Worm (Caenorhabditis elegans) whole organism, young adult: ENCODE measurements around the gene Y48A6B.3.

Experiments used
- B0035.1 ChIP-seq: sonication (generic microtip); optimal IDR thresholded peaks from 2 replicates; lab custom pipeline; 2016; ENCODE audit warnings: missing genetic modification characterization, mild to moderate bottlenecking, missing compliant biosample characterization, missing genotype, missing genetic modification reagents
- C06A6.2 ChIP-seq: fragments of 200-800 bp; sonication (Bioruptor generic); conservative IDR thresholded peaks from 2 replicates; pipeline ENCODE4 v1.3.6; 2022; ENCODE audit warnings: missing genetic modification characterization, missing compliant biosample characterization
- D2030.7 ChIP-seq: fragments of 200-800 bp; sonication (Bioruptor generic); IDR thresholded peaks from 2 replicates; pipeline ENCODE4 v1.3.6; 2022; ENCODE audit warnings: missing genetic modification reagents, missing genetic modification characterization, missing compliant biosample characterization
- F33H1.4 ChIP-seq: fragments of 200-800 bp; sonication (Bioruptor generic); IDR thresholded peaks from 2 replicates; pipeline ENCODE4 v1.3.6; 2022; ENCODE audit warnings: missing genetic modification reagents, missing genetic modification characterization, missing compliant biosample characterization
- F37B4.10 ChIP-seq: fragments of 200-800 bp; sonication (Bioruptor generic); IDR thresholded peaks from 2 replicates; pipeline ENCODE4 v1.3.6; 2022; ENCODE audit warnings: missing genetic modification characterization, missing compliant biosample characterization
- F49E8.2 ChIP-seq: sonication (generic microtip); optimal IDR thresholded peaks from 3 replicates; lab custom pipeline; 2017; ENCODE audit warnings: missing genetic modification characterization, mild to moderate bottlenecking, missing compliant biosample characterization, antibody characterized with exemption, moderate library complexity; ENCODE audit not compliant: insufficient read depth
- F57C9.4 ChIP-seq: sonication (generic microtip); optimal IDR thresholded peaks from 2 replicates; lab custom pipeline; 2017; ENCODE audit warnings: mild to moderate bottlenecking, missing genetic modification characterization, missing compliant biosample characterization
- T07F8.4 ChIP-seq: sonication (generic microtip); optimal IDR thresholded peaks from 2 replicates; lab custom pipeline; 2016; ENCODE audit warnings: mild to moderate bottlenecking, missing genetic modification characterization, moderate library complexity, missing compliant biosample characterization
- Y53F4B.3 ChIP-seq: fragments of 200-800 bp; sonication (Bioruptor generic); IDR thresholded peaks from 2 replicates; pipeline ENCODE4 v1.3.6; 2022; ENCODE audit warnings: missing genetic modification reagents, missing genetic modification characterization, missing compliant biosample characterization
- Y67H2A.10 ChIP-seq: fragments of 200-800 bp; sonication (Bioruptor generic); conservative IDR thresholded peaks from 2 replicates; pipeline ENCODE4 v1.3.6; 2022; ENCODE audit warnings: missing genetic modification reagents, missing genetic modification characterization, missing compliant biosample characterization
- ZK185.1 ChIP-seq: sonication (generic microtip); optimal IDR thresholded peaks from 2 replicates; lab custom pipeline; 2016; ENCODE audit warnings: mild to moderate bottlenecking, missing genetic modification characterization, missing compliant biosample characterization; ENCODE audit not compliant: poor library complexity, severe bottlenecking
- akir-1 ChIP-seq: fragments of 200-800 bp; sonication (Bioruptor generic); optimal IDR thresholded peaks from 2 replicates; lab custom pipeline; 2018; ENCODE audit warnings: mild to moderate bottlenecking, missing genetic modification characterization, moderate library complexity, missing compliant biosample characterization
- ama-1 ChIP-seq, 3 experiments: fragments of 150-350 bp in 1 of 3; sonication (generic microtip) in 2 of 3; optimal IDR thresholded peaks; 2 replicates each; lab custom pipeline; 2014 to 2018; ENCODE audit warnings: missing biosample characterization in 2 of 3, missing genetic modification characterization in 2 of 3, missing genetic modification reagents in 2 of 3
- athp-1 ChIP-seq: sonication (generic microtip); optimal IDR thresholded peaks from 2 replicates; lab custom pipeline; 2017; ENCODE audit warnings: mild to moderate bottlenecking, missing genetic modification characterization, missing compliant biosample characterization
- attf-3 ChIP-seq: fragments of 200-800 bp; sonication (Bioruptor generic); conservative IDR thresholded peaks from 2 replicates; pipeline ENCODE4 v1.3.6; 2022; ENCODE audit warnings: missing genetic modification reagents, missing genetic modification characterization, missing compliant biosample characterization
- ccch-3 ChIP-seq: fragments of 200-800 bp; sonication (Bioruptor generic); optimal IDR thresholded peaks from 2 replicates; lab custom pipeline; 2018; ENCODE audit warnings: mild to moderate bottlenecking, missing genetic modification characterization, missing compliant biosample characterization
- ceh-40 ChIP-seq: fragments of 200-800 bp; sonication (Bioruptor generic); IDR thresholded peaks from 2 replicates; pipeline ENCODE4 v1.3.6; 2022; ENCODE audit warnings: missing genetic modification characterization, missing compliant biosample characterization
- ceh-79 ChIP-seq: sonication (generic microtip); optimal IDR thresholded peaks from 2 replicates; lab custom pipeline; 2017; ENCODE audit warnings: mild to moderate bottlenecking, missing genetic modification characterization, missing compliant biosample characterization
- dox-1 ChIP-seq: fragments of 200-800 bp; sonication (Bioruptor generic); IDR thresholded peaks from 2 replicates; pipeline ENCODE4 v1.3.6; 2022; ENCODE audit warnings: missing genetic modification reagents, missing genetic modification characterization, missing compliant biosample characterization
- ets-4 ChIP-seq: fragments of 200-800 bp; sonication (Bioruptor generic); optimal IDR thresholded peaks from 2 replicates; lab custom pipeline; 2018; ENCODE audit warnings: mild to moderate bottlenecking, missing genetic modification characterization, missing compliant biosample characterization
- fkh-3 ChIP-seq: sonication (generic microtip); optimal IDR thresholded peaks from 2 replicates; lab custom pipeline; 2016; ENCODE audit warnings: mild to moderate bottlenecking, missing genetic modification characterization, missing compliant biosample characterization
- gei-17 ChIP-seq: fragments of 200-800 bp; sonication (Bioruptor generic); optimal IDR thresholded peaks from 2 replicates; lab custom pipeline; 2018; ENCODE audit warnings: mild to moderate bottlenecking, missing genetic modification characterization, missing compliant biosample characterization
- hlh-12 ChIP-seq: sonication (generic microtip); optimal IDR thresholded peaks from 2 replicates; lab custom pipeline; 2016; ENCODE audit warnings: missing genetic modification characterization, missing compliant biosample characterization
- lin-35 ChIP-seq, 3 experiments: fragments of 150-350 bp in 2 of 3; sonication (generic microtip) in 1 of 3; optimal IDR thresholded peaks; 2 replicates each; lab custom pipeline; 2014 to 2018; ENCODE audit warnings: missing biosample characterization in 3 of 3, missing genetic modification characterization in 3 of 3, missing genetic modification reagents in 3 of 3
- lir-1 ChIP-seq: fragments of 200-800 bp; sonication (Bioruptor generic); conservative IDR thresholded peaks from 2 replicates; pipeline ENCODE4 v1.3.6; 2022; ENCODE audit warnings: missing genetic modification reagents, missing genetic modification characterization, missing compliant biosample characterization
- madf-6 ChIP-seq: fragments of 200-800 bp; sonication (Bioruptor generic); IDR thresholded peaks from 2 replicates; pipeline ENCODE4 v1.3.6; 2022; ENCODE audit warnings: missing genetic modification reagents, missing genetic modification characterization, missing compliant biosample characterization
- mel-28 ChIP-seq: sonication (generic microtip); optimal IDR thresholded peaks from 2 replicates; lab custom pipeline; 2016; ENCODE audit warnings: borderline replicate concordance, mild to moderate bottlenecking, missing genetic modification characterization, missing compliant biosample characterization
- mes-4 ChIP-seq: sonication (generic microtip); optimal IDR thresholded peaks from 2 replicates; lab custom pipeline; 2016; ENCODE audit warnings: missing genotype, missing genetic modification characterization, missing compliant biosample characterization
- nfya-2 ChIP-seq: fragments of 200-800 bp; sonication (Bioruptor generic); IDR thresholded peaks from 2 replicates; pipeline ENCODE4 v1.3.6; 2022; ENCODE audit warnings: missing genetic modification reagents, missing genetic modification characterization, missing compliant biosample characterization
- nfyb-1 ChIP-seq: fragments of 200-800 bp; sonication (Bioruptor generic); IDR thresholded peaks from 2 replicates; pipeline ENCODE4 v1.3.6; 2022; ENCODE audit warnings: missing genetic modification reagents, missing genetic modification characterization, missing compliant biosample characterization
- nhr-179 ChIP-seq: sonication (generic microtip); optimal IDR thresholded peaks from 2 replicates; lab custom pipeline; 2016; ENCODE audit warnings: mild to moderate bottlenecking, missing genetic modification characterization, missing compliant biosample characterization
- pbrm-1 ChIP-seq: fragments of 200-800 bp; sonication (Bioruptor generic); IDR thresholded peaks from 2 replicates; pipeline ENCODE4 v1.3.6; 2022; ENCODE audit warnings: missing genetic modification reagents, missing genetic modification characterization, missing compliant biosample characterization
- rpc-1 ChIP-seq, 2 experiments: fragments of 150-350 bp in 1 of 2; sonication (generic microtip) in 1 of 2; optimal IDR thresholded peaks; 2 replicates each; lab custom pipeline; 2014 to 2018; ENCODE audit warnings: missing biosample characterization in 1 of 2, missing genetic modification characterization in 1 of 2, missing genetic modification reagents in 1 of 2, missing genotype in 1 of 2
- sea-2 ChIP-seq: fragments of 200-800 bp; sonication (Bioruptor generic); IDR thresholded peaks from 2 replicates; pipeline ENCODE4 v1.3.6; 2022; ENCODE audit warnings: missing genetic modification characterization, missing compliant biosample characterization
- snpc-1.3 ChIP-seq: sonication (generic microtip); optimal IDR thresholded peaks from 2 replicates; lab custom pipeline; 2017; ENCODE audit warnings: missing genetic modification characterization, mild to moderate bottlenecking, missing compliant biosample characterization, antibody characterized with exemption, moderate library complexity, missing genotype, missing genetic modification reagents; ENCODE audit not compliant: insufficient read depth
- snpc-3.4 ChIP-seq: sonication (generic microtip); optimal IDR thresholded peaks from 2 replicates; lab custom pipeline; 2017; ENCODE audit warnings: missing genetic modification characterization, mild to moderate bottlenecking, missing compliant biosample characterization, antibody characterized with exemption, moderate library complexity, missing genotype, missing genetic modification reagents
- somi-1 ChIP-seq: fragments of 200-800 bp; sonication (Bioruptor generic); optimal IDR thresholded peaks from 2 replicates; lab custom pipeline; 2018; ENCODE audit warnings: mild to moderate bottlenecking, missing genetic modification characterization, missing compliant biosample characterization
- tbp1 ChIP-seq: fragments of 200-800 bp; sonication (Bioruptor generic); optimal IDR thresholded peaks from 2 replicates; lab custom pipeline; 2018; ENCODE audit warnings: mild to moderate bottlenecking, missing genetic modification characterization, missing compliant biosample characterization
- xnd-1 ChIP-seq: sonication (generic microtip); optimal IDR thresholded peaks from 2 replicates; lab custom pipeline; 2016; ENCODE audit warnings: missing genotype, missing genetic modification reagents, missing genetic modification characterization, missing compliant biosample characterization
- zfh-2 ChIP-seq: fragments of 200-800 bp; sonication (Bioruptor generic); conservative IDR thresholded peaks from 2 replicates; pipeline ENCODE4 v1.3.6; 2022; ENCODE audit warnings: missing genetic modification reagents, missing genetic modification characterization, missing compliant biosample characterization

Y48A6B.3 gene

DNA sequence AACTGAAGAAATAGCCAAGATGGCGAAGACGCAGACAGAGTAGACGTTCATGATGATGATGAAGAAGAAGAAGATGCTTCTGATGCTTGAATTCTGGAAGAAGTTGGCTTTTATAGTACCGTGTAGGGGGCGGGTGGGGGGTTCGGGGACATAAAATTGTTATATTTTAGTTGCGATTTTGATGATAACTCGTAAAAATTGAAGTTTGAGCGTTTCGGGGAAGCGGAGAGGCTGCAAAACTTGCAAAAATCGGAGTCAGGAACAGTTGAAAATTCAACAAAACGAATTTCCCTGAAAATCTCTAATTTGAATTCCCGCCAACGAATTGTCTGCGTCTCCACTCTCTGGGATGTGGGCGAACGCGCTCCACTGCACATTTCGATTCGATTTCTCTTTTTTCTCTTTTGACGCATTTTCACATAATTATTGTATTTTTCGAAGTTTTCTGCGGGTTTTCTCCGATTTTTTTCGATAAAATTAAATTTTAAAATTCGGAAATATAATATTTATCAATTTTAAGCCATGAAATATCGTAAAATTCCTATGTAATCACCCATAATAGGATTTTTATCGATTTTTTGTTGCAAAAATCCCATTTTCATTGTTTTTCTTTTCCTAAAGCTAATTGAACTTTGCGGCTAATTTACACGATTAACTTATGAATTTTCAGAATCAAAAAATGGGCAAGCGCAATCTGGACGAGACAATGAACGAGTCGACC lies at the start of gene Y48A6B.3, which contains the start of gene fipr-17 (continued):
- TF ChIP-seq D2030.7 (GFP tag; lab: Robert Waterston, UW), result peak; percentile 87
- TF ChIP-seq tbp1 (GFP tag; lab: Kevin White, UChicago), result peak; percentile 65
- no peak for TF ChIP-seq ceh-79
- TF ChIP-seq F37B4.10 (GFP tag; lab: Robert Waterston, UW), result no peak
- TF ChIP-seq attf-3 (GFP tag; lab: Robert Waterston, UW), result 0 out of 2 replicates have a peak, but pooled peaks have one; percentile 14
- TF ChIP-seq F57C9.4, result no peak
- no peak for TF ChIP-seq ama-1 (optimal IDR thresholded peaks at IDR 0.05; lab: Kevin White, UChicago)
- TF ChIP-seq ama-1 (GFP tag; optimal IDR thresholded peaks at IDR 0.05; lab: Kevin White, UChicago), result no peak
- no peak for TF ChIP-seq nfya-2 (GFP tag; lab: Robert Waterston, UW)
- TF ChIP-seq mes-4 (tag; lab: Kevin White, UChicago), result no peak
- peak; percentile 69 for TF ChIP-seq snpc-3.4
- no peak for TF ChIP-seq Y53F4B.3 (GFP tag; lab: Robert Waterston, UW)
- peak; percentile 35 for TF ChIP-seq xnd-1 (tag; lab: Kevin White, UChicago)
- peak; percentile 37 to 96 (median 70) for TF ChIP-seq lin-35 (GFP tag; optimal IDR thresholded peaks at IDR 0.05; lab: Kevin White, UChicago)
- TF ChIP-seq akir-1, result no peak
- no peak for TF ChIP-seq mel-28 (tag; lab: Kevin White, UChicago)
- peak; percentile 23 for TF ChIP-seq snpc-1.3 (tag; lab: Kevin White, UChicago)
- TF ChIP-seq zfh-2 (GFP tag; lab: Robert Waterston, UW), result no peak
- no peak for TF ChIP-seq somi-1
- TF ChIP-seq gei-17 (GFP tag; lab: Kevin White, UChicago), result no peak
- TF ChIP-seq ccch-3 (GFP tag; lab: Kevin White, UChicago), result no peak
- TF ChIP-seq T07F8.4, result no peak
- no peak for TF ChIP-seq fkh-3 (tag; lab: Kevin White, UChicago)
- peak; percentile 69 for TF ChIP-seq F49E8.2 (tag; lab: Kevin White, UChicago)
- no peak for TF ChIP-seq nhr-179 (tag; lab: Kevin White, UChicago)
- TF ChIP-seq B0035.1 (tag; lab: Kevin White, UChicago), result no peak
- no peak for TF ChIP-seq ets-4 (GFP tag; lab: Kevin White, UChicago)
- TF ChIP-seq ceh-40 (GFP tag; lab: Robert Waterston, UW), result no peak
- TF ChIP-seq nfyb-1 (GFP tag; lab: Robert Waterston, UW), result 0 out of 2 replicates have a peak, but pooled peaks have one; percentile 42
- TF ChIP-seq hlh-12 (tag; lab: Kevin White, UChicago), result no peak
- TF ChIP-seq madf-6 (GFP tag; lab: Robert Waterston, UW), result peak; percentile 83
- TF ChIP-seq lir-1 (GFP tag; lab: Robert Waterston, UW), result 0 out of 2 replicates have a peak, but pooled peaks have one; percentile 13
- peak; percentile 21 for TF ChIP-seq athp-1 (tag; lab: Kevin White, UChicago)

DNA sequence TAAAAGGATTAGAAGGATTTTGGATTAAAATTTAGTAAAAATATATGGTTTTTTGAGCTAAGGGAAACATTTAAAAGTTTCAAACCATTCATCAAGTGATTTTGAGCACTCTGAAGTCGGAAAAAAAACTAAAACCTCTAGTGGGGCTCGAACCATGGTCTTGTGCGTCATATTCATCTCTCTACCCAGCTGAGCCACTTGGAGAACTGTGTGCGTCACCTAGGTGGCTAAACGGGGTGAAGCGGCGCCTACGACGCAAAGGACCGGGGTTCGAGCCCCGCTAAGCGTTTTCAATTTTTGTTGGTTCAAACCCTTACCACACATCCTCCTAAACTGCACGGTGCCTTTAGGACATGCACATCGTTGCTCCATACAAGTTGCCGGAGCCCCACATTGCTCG lies 47.6 kb upstream of the Y48A6B.3 start:
- TF ChIP-seq ZK185.1 (no peak), dox-1 (GFP tag; lab: Robert Waterston, UW) (0 out of 2 replicates have a peak, but pooled peaks have one; percentile 25), D2030.7 (GFP tag; lab: Robert Waterston, UW) (0 out of 2 replicates have a peak, but pooled peaks have one; percentile 25), Y67H2A.10 (no peak), tbp1 (GFP tag; lab: Kevin White, UChicago) (peak; percentile 70), C06A6.2 (no peak), gei-17 (GFP tag; lab: Kevin White, UChicago) (no peak), pbrm-1 (GFP tag; lab: Robert Waterston, UW) (0 out of 2 replicates have a peak, but pooled peaks have one; percentile 31), rpc-1 (optimal IDR thresholded peaks at IDR 0.05; lab: Kevin White, UChicago) (no peak), rpc-1 (tag; optimal IDR thresholded peaks at IDR 0.05; lab: Kevin White, UChicago) (peak; percentile 51), sea-2 (GFP tag; lab: Robert Waterston, UW) (0 out of 2 replicates have a peak, but pooled peaks have one; percentile 16), F33H1.4 (GFP tag; lab: Robert Waterston, UW) (peak; percentile 35)
